Worm (Caenorhabditis elegans) whole organism, late embryonic: ENCODE results near the gene F36H5.12.

ENCODE experiments used
- ceh-22 ChIP-seq: sonication (generic microtip); optimal IDR thresholded peaks from 2 replicates; lab custom pipeline; 2017; ENCODE audit warnings: missing biosample characterization, missing genetic modification characterization
- ceh-9 ChIP-seq: sonication (generic microtip); optimal IDR thresholded peaks from 2 replicates; lab custom pipeline; 2016; ENCODE audit warnings: mild to moderate bottlenecking, missing genetic modification characterization, inconsistent platforms, missing compliant biosample characterization
- dmd-4 ChIP-seq: sonication (generic microtip); optimal IDR thresholded peaks from 2 replicates; lab custom pipeline; 2016; ENCODE audit warnings: borderline replicate concordance, missing genetic modification characterization, missing compliant biosample characterization
- elt-2 ChIP-seq: sonication (generic microtip); optimal IDR thresholded peaks from 2 replicates; lab custom pipeline; 2016; ENCODE audit warnings: missing genetic modification reagents, missing genetic modification characterization, missing compliant biosample characterization
- fkh-6 ChIP-seq: sonication (generic microtip); optimal IDR thresholded peaks from 2 replicates; lab custom pipeline; 2016; ENCODE audit warnings: missing genetic modification characterization, missing compliant biosample characterization
- hlh-15 ChIP-seq: sonication (generic microtip); optimal IDR thresholded peaks from 2 replicates; lab custom pipeline; 2016; ENCODE audit warnings: missing genetic modification characterization, missing compliant biosample characterization
- hlh-30 ChIP-seq: sonication (generic microtip); optimal IDR thresholded peaks from 2 replicates; lab custom pipeline; 2017; ENCODE audit warnings: antibody characterized with exemption, missing genetic modification characterization, missing compliant biosample characterization; ENCODE audit not compliant: insufficient read depth

ce11 chrII:1784799-1785198 is 42.2 kb downstream of the F36H5.12 start, which contains the start of gene C08F1.11:
- TF ChIP-seq ceh-9 (tag; lab: Kevin White, UChicago) (no peak), ceh-22 (tag; lab: Kevin White, UChicago) (no peak), dmd-4 (tag; lab: Kevin White, UChicago) (no peak), elt-2 (no peak), fkh-6 (tag; lab: Kevin White, UChicago) (no peak), hlh-15 (tag; lab: Kevin White, UChicago) (no peak), hlh-30 (no peak)
